Fruit fly (Drosophila melanogaster) whole organism, larva: ENCODE measurements around the gene Vha16-5.

ENCODE experiments used
- noc ChIP-seq: fragments of 200-800 bp; sonication (Bioruptor generic); optimal IDR thresholded peaks from 3 replicates; lab custom pipeline; 2019; ENCODE audit warnings: missing biosample characterization, mild to moderate bottlenecking, missing genetic modification characterization, moderate library complexity

The Vha16-5 gene

DNA sequence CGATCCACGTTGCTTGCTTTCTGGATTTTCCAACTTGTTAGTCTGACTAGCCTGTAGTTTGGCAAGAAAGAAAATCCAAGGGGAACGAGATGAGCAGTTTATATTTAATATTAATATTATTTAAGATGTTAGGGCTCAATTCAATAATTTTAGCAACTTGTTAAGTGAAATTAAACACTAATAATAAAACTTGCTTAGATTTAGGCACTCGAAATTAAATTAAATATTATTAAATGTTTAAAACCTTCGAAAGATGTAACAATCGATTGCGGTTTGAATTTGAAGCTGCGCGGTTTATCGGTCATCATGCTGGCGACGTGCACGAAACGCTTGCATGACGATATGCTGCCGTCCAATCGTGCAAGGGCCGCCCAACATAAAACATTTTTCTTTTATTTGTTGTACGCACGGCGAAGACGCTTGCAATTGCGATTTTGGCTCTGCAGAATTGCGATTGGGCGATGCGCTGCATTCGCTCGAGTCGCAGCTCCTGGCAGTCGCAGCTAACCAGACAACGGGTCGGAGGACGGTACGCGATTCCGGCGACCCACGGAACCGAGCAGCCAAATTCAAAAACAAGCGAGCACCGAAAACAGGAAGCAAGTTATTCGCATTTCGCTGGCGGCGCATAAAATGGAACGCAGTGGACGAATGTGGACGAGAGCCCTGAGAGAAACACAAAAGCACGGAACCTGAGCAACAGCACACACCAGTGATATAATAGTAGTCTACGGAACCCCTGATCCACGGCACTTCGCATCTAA, at the start of gene Vha16-5, which contains the start of gene CG12299:
Vha16-5 (minus strand) TSS at position 51 of the 764 bp plus-strand sequence.
CG12299 (plus strand) TSS at position 353 of the 764 bp plus-strand sequence.
- no peak for TF ChIP-seq noc

DNA sequence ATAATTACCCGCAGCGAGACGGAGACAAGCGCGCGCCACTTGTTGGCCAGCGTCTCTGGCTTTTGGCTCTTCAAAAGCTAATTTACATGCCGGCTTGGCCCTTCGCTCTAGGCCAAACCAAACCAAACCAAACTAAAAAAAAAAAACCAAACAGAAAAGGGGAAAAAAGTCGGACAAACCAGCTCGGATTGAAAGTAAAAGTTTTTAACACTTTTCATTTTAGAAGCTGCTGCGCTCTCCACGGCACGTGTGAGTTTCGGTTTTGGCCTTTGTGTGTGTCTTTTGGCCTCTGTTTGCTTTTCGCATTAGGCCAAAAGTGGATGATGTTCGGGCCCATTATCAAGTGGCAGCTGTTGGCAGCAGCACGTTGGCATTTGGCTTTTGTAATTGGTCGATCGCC, 44.4 kb upstream of the Vha16-5 start:
- no peak for TF ChIP-seq noc

DNA sequence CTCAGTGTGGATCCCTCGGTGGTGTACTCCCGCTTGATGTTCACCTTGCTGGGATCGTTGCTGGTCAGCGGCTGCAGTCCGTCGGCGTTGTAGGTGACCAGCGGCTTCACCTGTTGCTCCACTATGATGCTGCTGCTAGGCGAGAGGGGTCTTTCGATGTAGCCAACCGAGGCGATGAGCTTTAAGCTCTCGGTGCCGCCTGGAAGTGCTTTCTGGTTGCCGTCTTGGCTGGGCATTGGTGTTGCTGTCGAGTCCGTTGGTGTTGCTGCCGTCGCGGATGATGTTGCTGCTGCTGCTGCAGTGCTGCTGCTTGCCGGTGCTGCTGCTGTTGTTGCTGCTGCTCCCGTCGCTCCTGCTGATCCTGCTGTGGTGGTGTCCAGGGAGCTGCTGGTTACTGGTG, 37.2 kb upstream of the Vha16-5 start:
- no peak for TF ChIP-seq noc

DNA sequence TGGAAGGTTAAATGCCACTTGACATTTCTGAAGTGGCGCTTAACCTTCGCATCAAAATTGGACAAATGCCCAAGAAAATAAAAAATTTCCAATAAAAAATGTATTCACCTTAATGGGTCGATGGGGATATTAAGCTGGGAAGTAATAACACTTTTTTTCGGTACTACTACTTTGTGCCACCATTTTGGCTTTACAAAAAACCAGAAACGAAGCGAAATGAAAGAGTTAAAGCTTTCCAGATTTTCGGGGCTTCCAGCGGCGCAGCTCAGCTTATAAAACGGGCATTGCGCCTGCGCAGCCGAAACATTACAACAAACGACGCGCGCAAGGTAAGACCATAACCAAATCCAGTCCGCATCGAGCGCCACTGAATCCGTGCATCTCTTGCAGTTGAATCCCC, 33.7 kb upstream of the Vha16-5 start, which contains the start of gene CG17127:
CG17127 (plus strand) TSS at position 301 of the 400 bp plus-strand sequence.
- no peak for TF ChIP-seq noc

DNA sequence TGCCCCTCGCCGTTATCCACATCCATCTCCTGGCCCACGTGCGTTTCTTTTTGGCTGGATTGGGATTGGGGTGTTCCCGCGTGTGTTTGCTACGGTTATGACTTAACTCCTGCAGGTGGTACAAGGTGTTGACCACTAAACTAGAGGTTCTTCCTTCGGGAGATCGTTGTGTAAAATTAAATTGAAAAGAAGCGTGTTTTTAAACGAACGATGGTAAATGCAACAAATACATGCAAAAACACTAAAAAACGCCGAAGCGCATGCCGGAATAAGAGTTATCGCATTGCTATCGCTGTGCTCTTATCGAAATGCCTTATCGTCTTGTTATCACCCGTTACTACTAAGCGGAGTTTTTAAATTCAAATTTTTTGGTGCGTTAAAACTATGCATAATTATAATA, 32.9 kb upstream of the Vha16-5 start, which contains the start of gene CG6724:
CG6724 (minus strand) TSS at position 245 of the 400 bp plus-strand sequence.
- no peak for TF ChIP-seq noc

DNA sequence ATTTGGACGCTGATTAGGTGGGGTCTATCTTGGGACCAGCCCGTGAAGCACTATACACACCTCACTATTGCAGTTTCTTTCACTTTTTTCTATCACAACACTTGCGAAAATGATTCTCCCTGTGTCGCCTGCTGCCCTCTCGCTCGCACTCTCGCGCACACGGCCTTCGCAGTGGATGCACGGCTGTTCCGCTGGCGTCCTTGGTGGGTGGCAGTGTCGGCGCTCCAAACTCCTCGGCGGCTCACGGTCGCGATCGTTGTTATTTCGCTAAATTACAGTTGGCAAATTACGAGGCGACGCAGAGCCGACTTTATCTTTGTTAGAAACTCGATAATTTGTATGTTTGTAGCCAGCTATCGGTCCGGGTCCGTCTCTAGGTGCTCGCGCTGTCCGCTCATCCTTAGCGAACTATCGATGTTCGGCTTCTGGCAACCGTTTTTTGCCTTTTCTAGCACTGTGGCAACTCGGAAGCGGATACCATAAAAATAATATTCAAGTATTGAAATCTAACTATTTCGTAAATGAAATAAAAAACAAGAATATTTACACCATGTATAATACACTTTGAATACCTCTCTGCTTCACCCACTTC, 30.9 kb upstream of the Vha16-5 start, which contains the start of gene Ubc2:
Ubc2 (minus strand) TSS at position 410 of the 592 bp plus-strand sequence.
- TF ChIP-seq noc = no peak

DNA sequence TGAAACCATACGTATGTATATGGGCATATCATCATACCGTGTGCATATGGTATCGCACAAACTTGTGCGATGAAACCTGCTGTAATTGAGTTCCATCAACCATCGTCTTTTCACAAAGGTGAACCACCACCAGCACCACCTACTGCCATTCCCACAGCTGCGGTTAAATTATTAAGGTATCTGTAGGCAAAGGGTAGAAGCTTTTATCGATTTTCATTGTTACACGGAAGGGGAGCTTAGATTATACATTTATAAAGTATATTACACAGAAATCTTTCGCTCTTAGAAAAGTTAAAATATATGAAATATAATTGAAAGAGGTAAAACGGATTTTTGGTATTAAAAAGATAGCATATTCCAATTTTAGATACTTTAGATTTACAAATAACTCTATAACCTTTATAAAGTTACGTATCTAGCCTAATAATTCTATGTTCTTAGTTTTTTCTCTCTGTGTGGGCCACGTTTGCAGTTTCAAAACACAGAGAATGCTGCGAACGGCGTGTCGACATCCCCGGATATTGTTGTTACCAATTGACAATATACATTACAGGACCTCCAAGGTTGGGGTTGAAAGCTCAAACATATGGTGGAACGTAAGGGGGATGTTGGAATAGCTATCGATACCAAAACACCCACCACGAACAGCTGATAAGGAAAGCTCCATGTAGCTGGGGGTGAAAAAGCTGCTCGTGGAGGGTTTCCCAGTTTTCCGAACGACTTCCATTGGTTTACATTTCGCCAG, 23.8 kb upstream of the Vha16-5 start, which contains the start of gene CG6495:
CG6495 (plus strand) TSS at position 695 of the 745 bp plus-strand sequence.
- TF ChIP-seq noc = no peak

DNA sequence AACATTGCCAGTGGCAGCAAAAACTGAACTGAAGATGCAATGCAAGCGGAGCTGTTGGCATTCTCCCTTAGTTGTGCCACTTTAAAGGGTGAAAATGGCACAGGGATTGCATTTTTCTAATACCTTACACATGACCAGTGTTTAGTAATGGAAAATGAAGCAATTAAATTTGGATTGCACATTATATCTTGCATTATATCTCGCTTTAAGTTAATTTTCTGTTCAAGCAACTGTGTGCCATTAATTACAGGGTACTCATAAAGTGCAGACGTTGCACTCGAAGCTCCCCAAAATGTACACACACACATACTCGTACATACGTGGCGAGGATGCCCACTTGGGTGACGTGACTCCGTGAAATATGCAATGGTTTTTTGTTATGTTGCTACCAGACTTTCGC, 22.8 kb upstream of the Vha16-5 start:
- no peak for TF ChIP-seq noc

DNA sequence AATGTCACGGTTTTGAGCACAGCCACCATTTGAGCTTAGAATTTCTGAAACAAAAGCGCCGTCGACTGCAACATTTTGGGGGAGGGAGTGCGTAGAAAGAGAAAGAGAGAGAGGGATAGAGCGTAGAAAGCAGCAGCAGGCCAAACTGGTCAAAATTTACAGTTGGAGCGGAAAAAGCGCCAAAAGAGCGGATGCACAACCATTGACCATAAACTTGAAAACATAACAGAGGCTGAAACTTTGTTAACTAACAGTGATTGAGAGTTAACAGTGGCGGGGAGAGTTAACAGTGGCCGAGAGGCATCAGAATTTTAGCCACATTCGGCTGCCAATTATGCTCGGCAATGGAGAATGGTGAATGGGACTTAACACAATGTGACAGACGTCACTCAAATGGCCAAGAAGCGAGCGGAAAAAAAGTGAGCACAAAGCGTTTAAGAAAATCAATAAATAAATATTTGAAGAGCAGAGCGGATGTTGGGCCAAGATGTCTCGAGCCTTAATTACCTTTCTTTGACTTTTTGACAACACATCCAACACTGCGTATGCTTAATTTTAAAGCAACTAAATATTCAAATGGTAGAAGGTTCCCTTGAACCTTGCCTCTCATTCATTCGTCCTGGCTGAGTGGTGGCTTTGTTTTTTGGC, 20.3 kb upstream of the Vha16-5 start:
- TF ChIP-seq noc = no peak

DNA sequence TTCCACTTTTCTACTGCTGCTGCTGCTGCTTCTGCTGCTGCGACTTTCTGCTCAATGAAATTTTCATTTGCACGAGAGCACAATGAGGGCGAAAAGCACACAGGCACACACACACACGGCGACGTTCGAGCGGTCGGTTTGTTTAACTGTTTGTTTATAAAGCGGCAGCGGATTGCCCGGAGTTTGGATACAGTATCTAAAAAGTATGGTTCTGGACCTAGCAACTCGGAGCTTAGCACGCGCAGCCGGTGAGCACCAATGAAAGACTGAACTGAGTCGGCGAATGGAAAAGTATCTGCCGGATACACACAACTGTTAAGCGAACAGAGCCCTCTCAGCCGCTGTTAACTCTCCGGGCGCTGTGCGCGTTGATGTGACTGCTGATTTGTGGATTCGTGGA, 19.2 kb upstream of the Vha16-5 start, which contains the start of gene CG17124:
CG17124 (minus strand) TSS at position 277 of the 400 bp plus-strand sequence.
- TF ChIP-seq noc = no peak

DNA sequence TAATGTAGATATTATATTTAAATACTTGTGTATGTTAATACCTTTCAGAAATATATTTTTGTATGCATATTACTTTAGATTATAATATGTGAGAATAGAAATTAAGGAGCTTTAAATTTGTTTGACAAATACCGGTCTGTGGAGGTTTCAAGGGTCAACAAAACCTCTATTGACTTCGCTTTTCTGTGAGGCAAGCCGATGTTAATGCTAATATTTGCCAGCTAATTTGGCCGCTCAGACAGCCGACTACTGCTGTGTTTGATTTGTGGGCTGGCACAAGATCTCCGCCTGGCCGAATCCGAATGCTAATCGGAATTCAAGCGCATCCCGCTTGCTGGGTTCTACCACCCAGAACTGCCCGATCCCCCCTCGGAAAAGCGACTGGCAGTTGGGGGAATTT, 17.8 kb upstream of the Vha16-5 start:
- TF ChIP-seq noc = no peak

DNA sequence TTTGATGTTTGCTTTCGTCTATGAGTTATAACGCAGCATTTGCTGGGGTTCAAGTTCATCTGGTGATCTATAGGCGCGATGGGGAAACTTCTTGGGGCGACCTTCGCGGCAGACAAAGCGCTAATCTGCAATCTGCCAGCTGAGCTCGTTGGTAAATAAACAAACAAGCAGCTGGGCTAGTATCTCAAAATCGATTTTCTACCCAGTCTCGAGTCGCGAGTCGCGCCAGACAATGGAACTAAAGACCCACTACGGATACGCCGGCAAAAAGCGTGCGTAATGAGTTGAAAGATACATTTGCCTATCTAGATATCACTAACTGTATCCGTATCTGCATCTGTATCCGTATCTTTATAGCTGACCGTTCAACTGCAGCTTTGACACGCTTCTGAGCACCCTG, 16.8 kb upstream of the Vha16-5 start:
- TF ChIP-seq noc = no peak

DNA sequence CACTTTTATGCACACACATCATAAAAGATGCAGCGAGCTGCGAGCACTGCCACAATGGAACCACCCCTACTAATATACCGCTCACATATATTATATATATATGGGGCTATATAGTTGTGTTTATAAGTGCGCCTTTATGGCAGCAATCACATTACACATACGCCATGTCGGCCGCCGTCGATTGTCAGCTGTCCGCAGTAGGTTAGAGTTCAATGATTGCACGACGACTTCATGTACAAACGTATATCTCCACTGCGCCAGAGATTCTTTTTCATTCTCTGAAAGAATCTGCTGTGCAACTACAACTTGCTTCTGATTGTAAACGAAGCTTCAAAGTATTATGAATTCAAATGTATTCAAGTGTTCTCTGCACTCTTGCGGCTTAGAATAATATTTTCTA, 15.8 kb upstream of the Vha16-5 start:
- no peak for TF ChIP-seq noc

DNA sequence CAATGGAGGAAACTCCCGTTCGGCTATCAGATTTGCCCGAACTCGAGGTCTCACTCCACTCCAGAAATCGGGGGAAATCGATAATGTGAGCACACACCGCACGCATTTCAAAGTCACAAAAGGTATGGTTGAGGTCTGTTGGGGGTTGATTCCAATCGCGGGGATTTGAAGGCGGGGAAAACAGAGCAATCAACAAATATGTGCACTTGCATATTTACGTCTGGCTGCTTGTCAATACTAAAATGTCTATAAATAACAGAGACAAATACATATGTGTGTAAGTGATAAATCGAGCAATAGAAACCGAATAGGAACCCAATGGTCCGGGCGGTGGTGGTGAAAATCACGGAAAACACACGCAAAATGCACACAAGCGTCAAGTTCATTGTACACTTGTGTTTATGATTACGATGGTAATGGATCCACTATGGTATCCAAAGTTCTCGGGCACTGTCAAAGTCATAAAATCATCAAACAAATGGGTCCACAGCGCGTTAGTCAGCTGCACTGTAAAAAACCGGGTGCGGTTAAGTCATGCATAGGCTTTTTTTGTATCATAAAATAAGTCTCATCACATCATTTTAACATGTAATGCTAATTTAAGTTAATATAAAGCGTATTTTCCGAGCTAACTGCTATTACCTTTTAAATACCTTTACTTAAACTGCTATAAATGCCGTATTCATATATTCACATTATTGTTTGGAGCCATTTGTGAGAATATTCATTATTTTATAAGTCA, 15.2 kb upstream of the Vha16-5 start:
- TF ChIP-seq noc = no peak

DNA sequence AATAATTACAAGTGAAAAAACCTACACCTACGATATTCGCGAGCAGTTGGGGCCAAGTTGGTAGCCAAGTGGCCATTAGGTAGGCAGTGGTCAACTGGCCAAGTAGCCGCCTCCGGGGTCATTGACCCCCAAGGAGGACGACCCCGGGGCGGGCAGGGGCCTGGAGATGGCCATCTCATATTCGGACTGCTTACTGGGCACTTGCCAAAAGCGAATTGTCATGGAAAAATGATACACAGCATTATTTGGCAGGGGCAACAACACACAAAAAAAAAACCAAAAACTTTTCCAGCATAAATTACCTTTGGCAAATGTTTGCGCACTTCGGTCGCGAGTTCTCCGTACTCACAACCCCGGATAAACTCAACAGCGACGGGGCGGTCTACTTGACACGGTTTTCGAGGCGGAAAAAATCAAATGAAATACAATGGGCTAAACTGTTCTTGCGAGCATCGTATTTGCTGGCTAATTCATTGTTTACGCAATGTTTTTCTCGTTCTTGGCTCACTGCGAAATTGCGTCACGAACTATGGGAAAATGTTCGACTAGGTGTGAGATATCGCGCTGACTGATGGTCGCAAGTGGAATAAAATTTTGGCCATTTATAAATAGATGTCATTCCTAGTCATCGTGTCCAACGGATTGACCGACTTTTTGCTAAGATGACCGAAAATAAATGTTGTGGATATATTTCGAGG, 14.2 kb upstream of the Vha16-5 start:
- TF ChIP-seq noc = no peak
